Worm (Caenorhabditis elegans): Measurements from ENCODE around the gene H39E23.2.

The H39E23.2 gene

ce11 chrV:14110042-14110441 is at the start of gene H39E23.2:
Gene H39E23.2, plus strand, starts transcription at chrV:14110342.
- TF ChIP-seq T22C8.4 (GFP tag; IDR thresholded peaks at IDR 0.05) (no peak), ztf-29 (GFP tag; IDR thresholded peaks at IDR 0.05) (no peak), flt-1 (GFP tag; IDR thresholded peaks at IDR 0.05) (no peak), klf-2 (GFP tag; conservative IDR thresholded peaks at IDR 0.05) (no peak), ztf-23 (GFP tag; IDR thresholded peaks at IDR 0.05) (no peak), ref-1 (GFP tag; conservative IDR thresholded peaks at IDR 0.05) (no peak)

ce11 chrV:14063980-14064379 is 46.2 kb upstream of the H39E23.2 start:
- no peak for TF ChIP-seq klf-2 (GFP tag; conservative IDR thresholded peaks at IDR 0.05)
- no peak for TF ChIP-seq med-1 (GFP tag; optimal IDR thresholded peaks at IDR 0.05; ENCODE audit: insufficient read depth)
- TF ChIP-seq tab-1 (GFP tag; IDR thresholded peaks at IDR 0.05) = no peak
- TF ChIP-seq cog-1 (tag; optimal IDR thresholded peaks at IDR 0.05) = no peak
- TF ChIP-seq ztf-29 (GFP tag; IDR thresholded peaks at IDR 0.05) = no peak
- TF ChIP-seq ztf-23 (GFP tag; IDR thresholded peaks at IDR 0.05) = no peak
- no peak for TF ChIP-seq ref-1 (GFP tag; conservative IDR thresholded peaks at IDR 0.05)
- TF ChIP-seq T22C8.4 (GFP tag; IDR thresholded peaks at IDR 0.05) = no peak
- no peak for TF ChIP-seq flt-1 (GFP tag; IDR thresholded peaks at IDR 0.05)

ce11 chrV:14064422-14064821 is 45.7 kb upstream of the H39E23.2 start, which contains the start of gene D1086.21:
Gene D1086.21, plus strand, starts transcription at chrV:14064722.
- TF ChIP-seq T22C8.4 (GFP tag; IDR thresholded peaks at IDR 0.05) = no peak
- no peak for TF ChIP-seq ztf-29 (GFP tag; IDR thresholded peaks at IDR 0.05)
- no peak for TF ChIP-seq ref-1 (GFP tag; conservative IDR thresholded peaks at IDR 0.05)
- TF ChIP-seq flt-1 (GFP tag; IDR thresholded peaks at IDR 0.05) = no peak
- TF ChIP-seq klf-2 (GFP tag; conservative IDR thresholded peaks at IDR 0.05) = no peak
- TF ChIP-seq med-1 (GFP tag; optimal IDR thresholded peaks at IDR 0.05; ENCODE audit: insufficient read depth) = no peak
- TF ChIP-seq ztf-23 (GFP tag; IDR thresholded peaks at IDR 0.05) = no peak
- TF ChIP-seq tab-1 (GFP tag; IDR thresholded peaks at IDR 0.05) = no peak

ce11 chrV:14067816-14068296 is 42.3 kb upstream of the H39E23.2 start, which contains the start of gene D1086.17:
Gene D1086.17, plus strand, starts transcription at chrV:14067866.
- TF ChIP-seq ztf-23 (GFP tag; IDR thresholded peaks at IDR 0.05) = no peak
- TF ChIP-seq flt-1 (GFP tag; IDR thresholded peaks at IDR 0.05) = no peak
- no peak for TF ChIP-seq ref-1 (GFP tag; conservative IDR thresholded peaks at IDR 0.05)
- TF ChIP-seq tab-1 (GFP tag; IDR thresholded peaks at IDR 0.05) = no peak
- no peak for TF ChIP-seq klf-2 (GFP tag; conservative IDR thresholded peaks at IDR 0.05)
- no peak for TF ChIP-seq ztf-29 (GFP tag; IDR thresholded peaks at IDR 0.05)
- TF ChIP-seq T22C8.4 (GFP tag; IDR thresholded peaks at IDR 0.05) = no peak
- no peak for TF ChIP-seq cog-1 (tag; optimal IDR thresholded peaks at IDR 0.05)
- TF ChIP-seq med-1 (GFP tag; optimal IDR thresholded peaks at IDR 0.05; ENCODE audit: insufficient read depth) = no peak

ce11 chrV:14069899-14070298 is 40.2 kb upstream of the H39E23.2 start:
- no peak for TF ChIP-seq flt-1 (GFP tag; IDR thresholded peaks at IDR 0.05)
- TF ChIP-seq ztf-23 (GFP tag; IDR thresholded peaks at IDR 0.05) = no peak
- TF ChIP-seq ztf-29 (GFP tag; IDR thresholded peaks at IDR 0.05) = no peak
- TF ChIP-seq cog-1 (tag; optimal IDR thresholded peaks at IDR 0.05) = no peak
- TF ChIP-seq T22C8.4 (GFP tag; IDR thresholded peaks at IDR 0.05) = no peak
- no peak for TF ChIP-seq klf-2 (GFP tag; conservative IDR thresholded peaks at IDR 0.05)
- TF ChIP-seq tab-1 (GFP tag; IDR thresholded peaks at IDR 0.05) = no peak
- TF ChIP-seq med-1 (GFP tag; optimal IDR thresholded peaks at IDR 0.05; ENCODE audit: insufficient read depth) = no peak
- TF ChIP-seq ref-1 (GFP tag; conservative IDR thresholded peaks at IDR 0.05) = no peak

- no peak for TF ChIP-seq med-1 (GFP tag; optimal IDR thresholded peaks at IDR 0.05; ENCODE audit: insufficient read depth)
- no peak for TF ChIP-seq cog-1 (tag; optimal IDR thresholded peaks at IDR 0.05)
- TF ChIP-seq ztf-23 (GFP tag; IDR thresholded peaks at IDR 0.05) = no peak
- no peak for TF ChIP-seq T22C8.4 (GFP tag; IDR thresholded peaks at IDR 0.05)
- TF ChIP-seq klf-2 (GFP tag; conservative IDR thresholded peaks at IDR 0.05) = no peak
- no peak for TF ChIP-seq ztf-29 (GFP tag; IDR thresholded peaks at IDR 0.05)
- no peak for TF ChIP-seq flt-1 (GFP tag; IDR thresholded peaks at IDR 0.05)
Measured at ce11 chrV:14074160-14074559, 36.0 kb upstream of the H39E23.2 start, which contains the start of gene D1086.11. Gene D1086.11, plus strand, starts transcription at chrV:14074460.

- TF ChIP-seq cog-1 (tag; optimal IDR thresholded peaks at IDR 0.05) = no peak
- TF ChIP-seq T22C8.4 (GFP tag; IDR thresholded peaks at IDR 0.05) = no peak
- TF ChIP-seq ref-1 (GFP tag; conservative IDR thresholded peaks at IDR 0.05) = no peak
- no peak for TF ChIP-seq med-1 (GFP tag; optimal IDR thresholded peaks at IDR 0.05; ENCODE audit: insufficient read depth)
- no peak for TF ChIP-seq ztf-23 (GFP tag; IDR thresholded peaks at IDR 0.05)
- no peak for TF ChIP-seq ztf-29 (GFP tag; IDR thresholded peaks at IDR 0.05)
- TF ChIP-seq klf-2 (GFP tag; conservative IDR thresholded peaks at IDR 0.05) = no peak
- TF ChIP-seq flt-1 (GFP tag; IDR thresholded peaks at IDR 0.05) = no peak
- TF ChIP-seq tab-1 (GFP tag; IDR thresholded peaks at IDR 0.05) = no peak
Measured at ce11 chrV:14079501-14079900, 30.6 kb upstream of the H39E23.2 start, which contains the start of gene D1086.6. Gene D1086.6, plus strand, starts transcription at chrV:14079801.

ce11 chrV:14082453-14082852 is 27.7 kb upstream of the H39E23.2 start, which contains the start of gene D1086.10:
Gene D1086.10, plus strand, starts transcription at chrV:14082753.
- no peak for TF ChIP-seq med-1 (GFP tag; optimal IDR thresholded peaks at IDR 0.05; ENCODE audit: insufficient read depth)
- TF ChIP-seq cog-1 (tag; optimal IDR thresholded peaks at IDR 0.05) = no peak
- no peak for TF ChIP-seq ztf-29 (GFP tag; IDR thresholded peaks at IDR 0.05)
- TF ChIP-seq klf-2 (GFP tag; conservative IDR thresholded peaks at IDR 0.05) = no peak
- no peak for TF ChIP-seq tab-1 (GFP tag; IDR thresholded peaks at IDR 0.05)
- no peak for TF ChIP-seq ref-1 (GFP tag; conservative IDR thresholded peaks at IDR 0.05)
- TF ChIP-seq T22C8.4 (GFP tag; IDR thresholded peaks at IDR 0.05) = no peak
- no peak for TF ChIP-seq flt-1 (GFP tag; IDR thresholded peaks at IDR 0.05)
- no peak for TF ChIP-seq ztf-23 (GFP tag; IDR thresholded peaks at IDR 0.05)

- TF ChIP-seq T22C8.4 (GFP tag; IDR thresholded peaks at IDR 0.05) (no peak), ztf-23 (GFP tag; IDR thresholded peaks at IDR 0.05) (no peak), tab-1 (GFP tag; IDR thresholded peaks at IDR 0.05) (no peak)
Measured at ce11 chrV:14083970-14084369, 26.2 kb upstream of the H39E23.2 start, which contains the start of gene D1086.7. Gene D1086.7, plus strand, starts transcription at chrV:14084270.

ce11 chrV:14085589-14085988 is 24.6 kb upstream of the H39E23.2 start, which contains the start of gene D1086.18:
Gene D1086.18, plus strand, starts transcription at chrV:14085889.
- TF ChIP-seq med-1 (GFP tag; optimal IDR thresholded peaks at IDR 0.05; ENCODE audit: insufficient read depth) = no peak
- TF ChIP-seq tab-1 (GFP tag; IDR thresholded peaks at IDR 0.05) = no peak
- TF ChIP-seq klf-2 (GFP tag; conservative IDR thresholded peaks at IDR 0.05) = no peak
- no peak for TF ChIP-seq flt-1 (GFP tag; IDR thresholded peaks at IDR 0.05)
- TF ChIP-seq ref-1 (GFP tag; conservative IDR thresholded peaks at IDR 0.05) = no peak
- no peak for TF ChIP-seq T22C8.4 (GFP tag; IDR thresholded peaks at IDR 0.05)
- no peak for TF ChIP-seq ztf-23 (GFP tag; IDR thresholded peaks at IDR 0.05)
- no peak for TF ChIP-seq cog-1 (tag; optimal IDR thresholded peaks at IDR 0.05)
- no peak for TF ChIP-seq ztf-29 (GFP tag; IDR thresholded peaks at IDR 0.05)

All from whole organism, midembryonic.